Fruit fly (Drosophila melanogaster): ENCODE data around the gene CG31809.

- TF ChIP-seq dac (GFP tag; optimal IDR thresholded peaks at IDR 0.05) (no peak), CG9139 (GFP tag; optimal IDR thresholded peaks at IDR 0.05) (no peak), Sox15 (GFP tag; optimal IDR thresholded peaks at IDR 0.05) (no peak), Hr4 (GFP tag; optimal IDR thresholded peaks at IDR 0.05) (no peak)
Observed at dm6 chr2L:16847948-16848347, 10.6 kb downstream of the CG31809 start.

All from whole organism, prepupa.